Worm (Caenorhabditis elegans): Measurements from ENCODE around the gene cdh-12.

DNA sequence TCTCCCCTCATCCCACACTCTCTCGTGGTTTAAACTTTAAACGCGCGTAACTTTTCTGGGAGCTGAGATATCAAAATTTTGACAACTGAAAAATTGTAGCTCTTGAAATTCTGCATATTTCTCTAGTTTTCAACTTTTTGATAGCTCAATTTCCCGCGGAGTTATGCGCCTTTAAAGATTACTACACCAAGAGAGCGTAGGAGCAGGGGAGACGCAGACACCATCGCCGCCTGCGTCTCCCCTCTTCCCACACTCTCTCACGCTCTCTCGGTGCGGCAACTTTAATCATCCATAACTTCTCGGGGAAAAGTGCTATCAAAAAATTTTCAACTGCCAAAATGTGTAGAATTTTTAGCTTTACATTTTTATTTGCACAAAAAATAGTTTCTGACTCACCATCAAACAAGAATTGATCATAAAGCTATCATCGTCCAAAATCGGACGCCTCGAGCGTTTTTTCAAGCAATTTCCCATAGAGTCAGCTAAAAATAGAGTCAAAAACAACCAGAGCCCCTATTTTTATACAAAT, 24.3 kb downstream of the cdh-12 start, which contains the start of gene eak-3:
- no peak for TF ChIP-seq repo-1 (tag; optimal IDR thresholded peaks at IDR 0.05)
- TF ChIP-seq snpc-1.3 (tag; optimal IDR thresholded peaks at IDR 0.05; ENCODE audit: insufficient read depth): no peak
- no peak for TF ChIP-seq F39B2.1 (GFP tag; IDR thresholded peaks at IDR 0.05)
- no peak for TF ChIP-seq attf-3 (GFP tag; conservative IDR thresholded peaks at IDR 0.05)
- TF ChIP-seq ama-1 (optimal IDR thresholded peaks at IDR 0.05): no peak
- TF ChIP-seq ama-1 (GFP tag; optimal IDR thresholded peaks at IDR 0.05): no peak
- TF ChIP-seq D2030.7 (GFP tag; IDR thresholded peaks at IDR 0.05): no peak
- no peak for TF ChIP-seq ceh-100 (GFP tag; IDR thresholded peaks at IDR 0.05)
- TF ChIP-seq ztf-26 (tag; optimal IDR thresholded peaks at IDR 0.05): no peak
- no peak for TF ChIP-seq bed-1 (GFP tag; IDR thresholded peaks at IDR 0.05)
- TF ChIP-seq ceh-79 (tag; optimal IDR thresholded peaks at IDR 0.05): no peak
